Worm (Caenorhabditis elegans) whole organism, late embryonic: ENCODE data around the gene nhr-168.

Source experiments
- ama-1 ChIP-seq: fragments of 150-350 bp; optimal IDR thresholded peaks from 2 replicates; lab custom pipeline; 2014
- ceh-2 ChIP-seq: sonication (generic microtip); optimal IDR thresholded peaks from 2 replicates; lab custom pipeline; 2016; ENCODE audit warnings: missing genotype, missing genetic modification characterization, missing compliant biosample characterization
- ceh-45 ChIP-seq: fragments of 200-800 bp; sonication (Bioruptor generic); IDR thresholded peaks from 2 replicates; pipeline ENCODE4 v1.3.6; 2022; ENCODE audit warnings: missing genetic modification reagents, missing genetic modification characterization, missing compliant biosample characterization
- ceh-6 ChIP-seq: fragments of 200-800 bp; sonication (Bioruptor generic); optimal IDR thresholded peaks from 2 replicates; lab custom pipeline; 2018; ENCODE audit warnings: mild to moderate bottlenecking, missing genetic modification characterization, missing compliant biosample characterization
- dve-1 ChIP-seq: sonication (generic microtip); optimal IDR thresholded peaks from 2 replicates; lab custom pipeline; 2017; ENCODE audit warnings: antibody characterized with exemption, mild to moderate bottlenecking, missing genetic modification characterization, missing compliant biosample characterization
- fkh-10 ChIP-seq: fragments of 150-350 bp; optimal IDR thresholded peaks from 2 replicates; lab custom pipeline; 2014; ENCODE audit warnings: missing biosample characterization, missing genetic modification reagents, missing genetic modification characterization
- fkh-6 ChIP-seq: sonication (generic microtip); optimal IDR thresholded peaks from 2 replicates; lab custom pipeline; 2016; ENCODE audit warnings: missing genetic modification characterization, missing compliant biosample characterization
- hlh-8 ChIP-seq: sonication (generic microtip); optimal IDR thresholded peaks from 2 replicates; lab custom pipeline; 2016; ENCODE audit warnings: missing genotype, missing genetic modification characterization, missing compliant biosample characterization
- lin-11 ChIP-seq: fragments of 200-800 bp; sonication (Bioruptor generic); optimal IDR thresholded peaks from 2 replicates; lab custom pipeline; 2018; ENCODE audit warnings: mild to moderate bottlenecking, missing genetic modification characterization, missing compliant biosample characterization
- nhr-11 ChIP-seq: fragments of 150-350 bp; optimal IDR thresholded peaks from 2 replicates; lab custom pipeline; 2014; ENCODE audit warnings: missing biosample characterization, missing genetic modification characterization
- npax-4 ChIP-seq: sonication (generic microtip); optimal IDR thresholded peaks from 2 replicates; lab custom pipeline; 2016; ENCODE audit warnings: missing genetic modification characterization, missing compliant biosample characterization
- pha-2 ChIP-seq: sonication (generic microtip); optimal IDR thresholded peaks from 2 replicates; lab custom pipeline; 2017; ENCODE audit warnings: mild to moderate bottlenecking, missing genetic modification characterization, missing compliant biosample characterization
- tbx-2 ChIP-seq: sonication (generic microtip); optimal IDR thresholded peaks from 2 replicates; lab custom pipeline; 2016; ENCODE audit warnings: missing genetic modification characterization, missing compliant biosample characterization
- unc-86 ChIP-seq: sonication (generic microtip); optimal IDR thresholded peaks from 2 replicates; lab custom pipeline; 2016; ENCODE audit warnings: missing genetic modification characterization, missing compliant biosample characterization

DNA sequence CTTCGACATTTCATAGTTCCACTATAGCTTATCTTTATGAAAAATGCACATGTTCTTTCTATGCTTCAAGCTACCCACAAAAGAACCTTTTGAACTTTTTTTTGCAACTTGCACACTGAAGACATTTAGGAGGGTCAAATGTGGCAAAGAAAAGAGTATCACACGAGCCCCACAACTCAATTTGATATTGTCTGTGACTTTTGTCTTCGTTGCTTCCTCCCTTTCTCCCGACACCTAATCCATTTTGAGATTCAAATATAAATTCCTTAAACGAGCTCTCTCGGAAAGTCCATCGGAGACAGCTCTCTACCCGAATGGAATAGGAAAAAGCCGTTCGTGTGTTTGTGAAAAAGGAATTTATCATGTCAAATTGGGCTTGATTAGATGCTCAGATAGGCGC, 16.6 kb upstream of the nhr-168 start:
- no peak for TF ChIP-seq dve-1 (tag; lab: Kevin White, UChicago)
- TF ChIP-seq pha-2 (tag; lab: Kevin White, UChicago): no peak
- TF ChIP-seq fkh-6 (tag; lab: Kevin White, UChicago): no peak
- no peak for TF ChIP-seq ama-1 (lab: Kevin White, UChicago)
- no peak for TF ChIP-seq fkh-10 (GFP tag; lab: Kevin White, UChicago)
- TF ChIP-seq nhr-11 (tag; lab: Kevin White, UChicago): no peak
- TF ChIP-seq lin-11 (tag; lab: Kevin White, UChicago): no peak
- no peak for TF ChIP-seq ceh-6 (GFP tag; lab: Kevin White, UChicago)
- no peak for TF ChIP-seq hlh-8 (tag; lab: Kevin White, UChicago)
- TF ChIP-seq ceh-45 (GFP tag; lab: Robert Waterston, UW): no peak
- TF ChIP-seq npax-4: no peak
- TF ChIP-seq unc-86 (tag; lab: Kevin White, UChicago): no peak
- TF ChIP-seq ceh-2 (tag; lab: Kevin White, UChicago): no peak
- no peak for TF ChIP-seq tbx-2 (tag; lab: Kevin White, UChicago)
